Worm (Caenorhabditis elegans) whole organism, early embryonic: ENCODE data around the gene srh-55.

Experiments
- F13C5.2 ChIP-seq: sonication (generic microtip); optimal IDR thresholded peaks from 2 replicates; lab custom pipeline; 2017; ENCODE audit warnings: mild to moderate bottlenecking, missing genetic modification characterization, inconsistent platforms, missing compliant biosample characterization
- aly-1 ChIP-seq: sonication (generic microtip); optimal IDR thresholded peaks from 2 replicates; lab custom pipeline; 2016; ENCODE audit warnings: missing genetic modification characterization, missing compliant biosample characterization
- ama-1 ChIP-seq: fragments of 150-350 bp; optimal IDR thresholded peaks from 2 replicates; lab custom pipeline; 2014
- ceh-13 ChIP-seq: fragments of 200-800 bp; sonication (Bioruptor generic); optimal IDR thresholded peaks from 2 replicates; lab custom pipeline; 2018; ENCODE audit warnings: mild to moderate bottlenecking, missing genetic modification characterization, missing compliant biosample characterization
- ets-7 ChIP-seq: sonication (generic microtip); optimal IDR thresholded peaks from 2 replicates; lab custom pipeline; 2016; ENCODE audit warnings: missing genotype, missing genetic modification characterization, missing compliant biosample characterization
- flt-1 ChIP-seq: fragments of 200-800 bp; sonication (Bioruptor generic); IDR thresholded peaks from 2 replicates; pipeline ENCODE4 v1.3.6; 2022; ENCODE audit warnings: missing genetic modification characterization, missing compliant biosample characterization
- hmbx-1 ChIP-seq: sonication (generic microtip); optimal IDR thresholded peaks from 2 replicates; lab custom pipeline; 2016; ENCODE audit warnings: mild to moderate bottlenecking, missing genetic modification characterization, missing compliant biosample characterization
- hmg-4 ChIP-seq: fragments of 200-800 bp; sonication (Bioruptor generic); optimal IDR thresholded peaks from 2 replicates; lab custom pipeline; 2018; ENCODE audit warnings: mild to moderate bottlenecking, missing genetic modification characterization, missing compliant biosample characterization
- scrt-1 ChIP-seq: fragments of 200-800 bp; sonication (Bioruptor generic); IDR thresholded peaks from 2 replicates; pipeline ENCODE4 v1.3.6; 2022; ENCODE audit warnings: missing genetic modification characterization, missing compliant biosample characterization
- sea-1 ChIP-seq: fragments of 200-800 bp; sonication (Bioruptor generic); conservative IDR thresholded peaks from 2 replicates; pipeline ENCODE4 v1.3.6; 2022; ENCODE audit warnings: missing genetic modification characterization, missing compliant biosample characterization
- tra-4 ChIP-seq: sonication (generic microtip); optimal IDR thresholded peaks from 2 replicates; lab custom pipeline; 2017; ENCODE audit warnings: missing genetic modification characterization, missing compliant biosample characterization

ce11 chrV:15187083-15188057 is 34.0 kb downstream of the srh-55 start, which contains the start of the genes cyn-7 and bath-36:
- no peak for TF ChIP-seq F13C5.2 (tag; lab: Kevin White, UChicago)
- no peak for TF ChIP-seq hmbx-1 (tag; lab: Kevin White, UChicago)
- TF ChIP-seq ama-1: no peak
- TF ChIP-seq scrt-1 (GFP tag; lab: Robert Waterston, UW): no peak
- no peak for TF ChIP-seq sea-1 (GFP tag; lab: Robert Waterston, UW)
- no peak for TF ChIP-seq hmg-4 (GFP tag; lab: Kevin White, UChicago)
- no peak for TF ChIP-seq aly-1
- TF ChIP-seq tra-4 (tag; lab: Kevin White, UChicago): no peak
- no peak for TF ChIP-seq flt-1 (GFP tag; lab: Robert Waterston, UW)
- no peak for TF ChIP-seq ceh-13 (GFP tag; lab: Kevin White, UChicago)
- no peak for TF ChIP-seq ets-7 (tag; lab: Kevin White, UChicago)
